Worm (Caenorhabditis elegans) whole organism, L1 larva: ENCODE data around the gene F56D6.21.

ENCODE experiments used
- C34B4.2 ChIP-seq: sonication (generic microtip); optimal IDR thresholded peaks from 2 replicates; lab custom pipeline; 2017; ENCODE audit warnings: mild to moderate bottlenecking, missing genetic modification characterization, missing compliant biosample characterization
- F16B12.6 ChIP-seq: fragments of 150-350 bp; optimal IDR thresholded peaks from 2 replicates; lab custom pipeline; 2014; ENCODE audit warnings: missing biosample characterization, missing genetic modification characterization
- aha-1 ChIP-seq: fragments of 150-350 bp; optimal IDR thresholded peaks from 2 replicates; lab custom pipeline; 2014; ENCODE audit warnings: missing biosample characterization, missing genetic modification characterization
- blmp-1 ChIP-seq: fragments of 150-350 bp; optimal IDR thresholded peaks from 2 replicates; lab custom pipeline; 2014; ENCODE audit warnings: missing biosample characterization, missing genetic modification characterization
- ceh-8 ChIP-seq: fragments of 200-800 bp; sonication (Bioruptor generic); optimal IDR thresholded peaks from 2 replicates; lab custom pipeline; 2018; ENCODE audit warnings: mild to moderate bottlenecking, missing genetic modification characterization, moderate library complexity, missing compliant biosample characterization
- ceh-90 ChIP-seq: sonication (generic microtip); optimal IDR thresholded peaks from 2 replicates; lab custom pipeline; 2016; ENCODE audit warnings: missing genetic modification characterization, missing compliant biosample characterization
- dsc-1 ChIP-seq: sonication (generic microtip); optimal IDR thresholded peaks from 2 replicates; lab custom pipeline; 2016; ENCODE audit warnings: mild to moderate bottlenecking, missing genetic modification characterization, missing compliant biosample characterization
- efl-1 ChIP-seq, 4 experiments: fragments of 150-350 bp; optimal IDR thresholded peaks in 3 of 4; peaks in 1 of 4; 1 replicate in 1 of 4; 2 replicates in 3 of 4; lab custom pipeline; 2014; ENCODE audit warnings: missing biosample characterization in 2 of 4, missing genetic modification characterization in 2 of 4, missing genetic modification reagents in 2 of 4
- efl-3 ChIP-seq: fragments of 200-800 bp; sonication (Bioruptor generic); optimal IDR thresholded peaks from 2 replicates; lab custom pipeline; 2018; ENCODE audit warnings: mild to moderate bottlenecking, missing genetic modification characterization, missing compliant biosample characterization
- egl-13 ChIP-seq: sonication (generic microtip); optimal IDR thresholded peaks from 2 replicates; lab custom pipeline; 2016; ENCODE audit warnings: missing genotype, missing genetic modification reagents, missing genetic modification characterization, missing compliant biosample characterization
- egl-27 ChIP-seq, 2 experiments: fragments of 150-350 bp in 1 of 2; sonication (generic microtip); optimal IDR thresholded peaks; 3 replicates each; lab custom pipeline; 2017 to 2018; ENCODE audit warnings: missing biosample characterization in 2 of 2, missing genetic modification characterization in 2 of 2, missing genetic modification reagents in 2 of 2
- elt-2 ChIP-seq: sonication (generic microtip); optimal IDR thresholded peaks from 2 replicates; lab custom pipeline; 2016; ENCODE audit warnings: missing genetic modification characterization, mild to moderate bottlenecking, inconsistent platforms, missing compliant biosample characterization, missing genetic modification reagents
- fkh-8 ChIP-seq: sonication (generic microtip); optimal IDR thresholded peaks from 2 replicates; lab custom pipeline; 2016; ENCODE audit warnings: mild to moderate bottlenecking, missing genetic modification characterization, missing compliant biosample characterization
- irx-1 ChIP-seq: sonication (generic microtip); optimal IDR thresholded peaks from 2 replicates; lab custom pipeline; 2016; ENCODE audit warnings: missing genetic modification characterization, missing compliant biosample characterization
- isw-1 ChIP-seq: fragments of 200-800 bp; sonication (Bioruptor generic); IDR thresholded peaks from 2 replicates; pipeline ENCODE4 v1.3.6; 2022; ENCODE audit warnings: missing genetic modification characterization, missing compliant biosample characterization
- lin-13 ChIP-seq: fragments of 150-350 bp; optimal IDR thresholded peaks from 2 replicates; lab custom pipeline; 2014; ENCODE audit warnings: missing biosample characterization, missing genetic modification reagents, missing genetic modification characterization
- lin-35 ChIP-seq, 2 experiments: fragments of 150-350 bp; optimal IDR thresholded peaks; 2 replicates each; lab custom pipeline; 2014; ENCODE audit warnings: missing biosample characterization in 2 of 2, missing genetic modification characterization in 2 of 2, missing genetic modification reagents in 2 of 2
- lin-39 ChIP-seq: fragments of 150-350 bp; optimal IDR thresholded peaks from 2 replicates; lab custom pipeline; 2014; ENCODE audit warnings: missing biosample characterization, missing genetic modification reagents, missing genetic modification characterization
- lir-3 ChIP-seq: sonication (generic microtip); optimal IDR thresholded peaks from 2 replicates; lab custom pipeline; 2016; ENCODE audit warnings: mild to moderate bottlenecking, missing genetic modification characterization, moderate library complexity, missing compliant biosample characterization; ENCODE audit not compliant: poor library complexity
- lsy-2 ChIP-seq, 2 experiments: fragments of 150-350 bp; optimal IDR thresholded peaks; 2 replicates each; lab custom pipeline; 2014; ENCODE audit warnings: missing biosample characterization in 2 of 2, missing genetic modification characterization in 2 of 2
- mab-9 ChIP-seq: fragments of 200-800 bp; sonication (Bioruptor generic); IDR thresholded peaks from 2 replicates; pipeline ENCODE4 v1.3.6; 2022; ENCODE audit warnings: missing genetic modification reagents, missing genetic modification characterization, missing compliant biosample characterization
- mef-2 ChIP-seq: fragments of 150-350 bp; optimal IDR thresholded peaks from 2 replicates; lab custom pipeline; 2014; ENCODE audit warnings: missing biosample characterization, missing genetic modification characterization
- nhr-237 ChIP-seq: fragments of 150-350 bp; optimal IDR thresholded peaks from 2 replicates; lab custom pipeline; 2014; ENCODE audit warnings: missing biosample characterization, missing genetic modification characterization
- nhr-71 ChIP-seq: sonication (generic microtip); optimal IDR thresholded peaks from 2 replicates; lab custom pipeline; 2016; ENCODE audit warnings: mild to moderate bottlenecking, missing genetic modification characterization, moderate library complexity, missing compliant biosample characterization
- nhr-90 ChIP-seq: sonication (generic microtip); optimal IDR thresholded peaks from 2 replicates; lab custom pipeline; 2016; ENCODE audit warnings: mild to moderate bottlenecking, missing genetic modification characterization, missing compliant biosample characterization; ENCODE audit not compliant: poor library complexity
- pag-3 ChIP-seq: sonication (generic microtip); optimal IDR thresholded peaks from 2 replicates; lab custom pipeline; 2017; ENCODE audit warnings: missing genetic modification characterization, mild to moderate bottlenecking, missing compliant biosample characterization, antibody characterized with exemption, borderline replicate concordance; ENCODE audit not compliant: insufficient read depth
- pax-3 ChIP-seq: fragments of 200-800 bp; sonication (Bioruptor generic); optimal IDR thresholded peaks from 2 replicates; lab custom pipeline; 2018; ENCODE audit warnings: mild to moderate bottlenecking, missing genetic modification characterization, moderate library complexity, missing compliant biosample characterization
- pqm-1 ChIP-seq: sonication (generic microtip); optimal IDR thresholded peaks from 3 replicates; lab custom pipeline; 2017; ENCODE audit warnings: missing biosample characterization, missing genetic modification characterization
- skn-1 ChIP-seq: fragments of 150-350 bp; optimal IDR thresholded peaks from 2 replicates; lab custom pipeline; 2014; ENCODE audit warnings: missing biosample characterization, missing genetic modification characterization
- snpc-4 ChIP-seq: fragments of 150-350 bp; optimal IDR thresholded peaks from 2 replicates; lab custom pipeline; 2014; ENCODE audit warnings: missing biosample characterization, missing genetic modification characterization
- sox-4 ChIP-seq: sonication (generic microtip); optimal IDR thresholded peaks from 2 replicates; lab custom pipeline; 2016; ENCODE audit warnings: missing genetic modification characterization, missing compliant biosample characterization
- sptf-1 ChIP-seq: fragments of 150-350 bp; optimal IDR thresholded peaks from 2 replicates; lab custom pipeline; 2014; ENCODE audit warnings: missing biosample characterization, missing genetic modification characterization
- swsn-7 ChIP-seq: sonication (generic microtip); optimal IDR thresholded peaks from 2 replicates; lab custom pipeline; 2016; ENCODE audit warnings: missing genetic modification characterization, missing compliant biosample characterization
- tlp-1 ChIP-seq: fragments of 150-350 bp; optimal IDR thresholded peaks from 2 replicates; lab custom pipeline; 2014; ENCODE audit warnings: missing biosample characterization, missing genetic modification characterization
- unc-62 ChIP-seq: fragments of 150-350 bp; optimal IDR thresholded peaks from 2 replicates; lab custom pipeline; 2014; ENCODE audit warnings: missing biosample characterization, missing genetic modification reagents, missing genetic modification characterization
- unc-86 ChIP-seq: sonication (generic microtip); optimal IDR thresholded peaks from 2 replicates; lab custom pipeline; 2016; ENCODE audit warnings: missing genetic modification characterization, missing compliant biosample characterization
- zip-4 ChIP-seq: fragments of 200-800 bp; sonication (Bioruptor generic); optimal IDR thresholded peaks from 2 replicates; lab custom pipeline; 2018; ENCODE audit warnings: mild to moderate bottlenecking, missing genetic modification characterization, moderate library complexity, missing compliant biosample characterization
- ztf-11 ChIP-seq, 2 experiments: sonication (generic microtip); optimal IDR thresholded peaks; 2 replicates each; lab custom pipeline; 2016 to 2017; ENCODE audit warnings: missing genetic modification characterization in 2 of 2, missing biosample characterization in 1 of 2, missing compliant biosample characterization in 1 of 2
- ztf-4 ChIP-seq: fragments of 150-350 bp; optimal IDR thresholded peaks from 2 replicates; lab custom pipeline; 2014; ENCODE audit warnings: missing biosample characterization, missing genetic modification characterization

Gene F56D6.21

DNA sequence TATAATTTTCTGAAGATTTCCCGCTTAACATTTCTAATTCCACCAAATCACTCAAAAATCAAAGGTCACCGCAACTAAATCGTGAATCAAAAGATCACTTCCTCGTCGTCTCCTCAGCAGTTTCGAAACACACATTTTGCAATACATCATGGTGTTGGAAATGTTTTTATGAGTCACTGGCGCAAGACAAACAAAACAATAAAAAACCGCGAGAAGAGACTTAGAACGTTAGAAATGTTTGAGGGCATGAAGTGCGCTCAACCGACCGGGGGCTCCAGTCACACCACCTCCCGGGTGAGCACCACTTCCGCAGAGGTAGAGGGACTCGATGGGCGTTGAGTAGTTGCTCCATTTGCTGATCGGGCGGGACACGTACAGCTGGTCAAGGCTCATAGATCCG lies 29.5 kb upstream of the F56D6.21 start (continued):
- no peak for TF ChIP-seq egl-13
- TF ChIP-seq mef-2: no peak
- 0 out of 2 replicates have a peak, but pooled peaks have one; percentile 26 for TF ChIP-seq mab-9 (GFP tag; lab: Robert Waterston, UW)
- TF ChIP-seq nhr-90 (tag; lab: Kevin White, UChicago): no peak
- peak; percentile 41 for TF ChIP-seq dsc-1 (tag; lab: Kevin White, UChicago)
- no peak for TF ChIP-seq lin-13
- no peak for TF ChIP-seq fkh-8 (tag; lab: Kevin White, UChicago)
- no peak for TF ChIP-seq aha-1 (tag; lab: Kevin White, UChicago)
- TF ChIP-seq lsy-2 (tag; optimal IDR thresholded peaks at IDR 0.05; lab: Kevin White, UChicago): peak in 1 of 2 experiments; percentile 38
- no peak for TF ChIP-seq unc-86 (tag; lab: Kevin White, UChicago)
- no peak for TF ChIP-seq tlp-1
- no peak for TF ChIP-seq zip-4 (GFP tag; lab: Kevin White, UChicago)
- no peak for TF ChIP-seq unc-62 (GFP tag; lab: Kevin White, UChicago)
- TF ChIP-seq ztf-4: no peak
- no peak for TF ChIP-seq sox-4 (tag; lab: Kevin White, UChicago)
- TF ChIP-seq nhr-237 (tag; lab: Kevin White, UChicago): no peak
- no peak for TF ChIP-seq nhr-71 (tag; lab: Kevin White, UChicago)
- TF ChIP-seq blmp-1 (tag; lab: Kevin White, UChicago): peak; percentile 14
- peak; percentile 30 to 33 for TF ChIP-seq efl-1 (optimal IDR thresholded peaks at IDR 0.05; lab: Kevin White, UChicago)
- peak; percentile 15 to 79 for TF ChIP-seq efl-1 (GFP tag; optimal IDR thresholded peaks at IDR 0.05 in 1 of 2; lab: Kevin White, UChicago)
- no peak for TF ChIP-seq snpc-4 (tag; lab: Kevin White, UChicago)
- TF ChIP-seq elt-2 (tag; lab: Kevin White, UChicago): no peak
- TF ChIP-seq sptf-1: no peak
- TF ChIP-seq pqm-1 (tag; lab: Kevin White, UChicago): no peak
- TF ChIP-seq lir-3: no peak
- no peak for TF ChIP-seq C34B4.2 (tag; lab: Kevin White, UChicago)
- TF ChIP-seq skn-1 (tag; lab: Kevin White, UChicago): peak; percentile 21
- TF ChIP-seq pax-3 (tag; lab: Kevin White, UChicago): no peak
- no peak for TF ChIP-seq irx-1 (tag; lab: Kevin White, UChicago)
- no peak for TF ChIP-seq egl-27 (tag; optimal IDR thresholded peaks at IDR 0.05; lab: Kevin White, UChicago)
- no peak for TF ChIP-seq isw-1 (GFP tag; lab: Robert Waterston, UW)
- no peak for TF ChIP-seq F16B12.6 (tag; lab: Kevin White, UChicago)

DNA sequence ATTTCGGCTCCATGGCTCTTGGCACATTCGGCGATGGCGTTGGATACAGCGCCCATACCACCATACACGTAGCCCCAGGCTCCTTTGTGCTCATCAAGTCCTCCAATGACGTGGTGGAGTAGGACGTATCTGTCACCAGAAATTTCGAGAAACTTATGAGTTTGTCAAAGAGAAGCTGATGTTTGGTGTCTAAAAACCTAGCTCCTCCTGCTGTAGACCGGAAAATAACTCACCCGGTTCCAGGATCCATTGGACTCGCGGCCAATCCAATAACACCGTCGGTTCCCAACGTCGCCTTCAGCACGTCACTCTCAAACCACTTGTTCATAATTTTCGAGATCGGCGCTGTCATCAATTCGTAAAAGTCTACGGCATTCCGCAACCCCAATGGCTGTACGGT lies 27.8 kb upstream of the F56D6.21 start:
- TF ChIP-seq ceh-90 (tag; lab: Kevin White, UChicago): no peak
- TF ChIP-seq lin-13: no peak
- no peak for TF ChIP-seq sptf-1
- no peak for TF ChIP-seq ceh-8 (GFP tag; lab: Kevin White, UChicago)
- TF ChIP-seq swsn-7 (tag; lab: Kevin White, UChicago): no peak
- no peak for TF ChIP-seq ztf-11 (tag; optimal IDR thresholded peaks at IDR 0.05; lab: Kevin White, UChicago)
- no peak for TF ChIP-seq mab-9 (GFP tag; lab: Robert Waterston, UW)
- TF ChIP-seq pag-3 (tag; lab: Kevin White, UChicago): no peak
- TF ChIP-seq elt-2 (tag; lab: Kevin White, UChicago): no peak
- TF ChIP-seq efl-3 (GFP tag; lab: Kevin White, UChicago): no peak
- TF ChIP-seq fkh-8 (tag; lab: Kevin White, UChicago): no peak
- TF ChIP-seq lin-35 (GFP tag; optimal IDR thresholded peaks at IDR 0.05; lab: Kevin White, UChicago): no peak
- no peak for TF ChIP-seq dsc-1 (tag; lab: Kevin White, UChicago)
- TF ChIP-seq lin-39 (tag; lab: Kevin White, UChicago): no peak
- TF ChIP-seq, all 84 proteins: peak for 0
